Fruit fly (Drosophila melanogaster) whole organism, pupa: Measurements from ENCODE around the gene inaF-D.
A peak's percentile ranks its signal among the peaks of the same experiment; 100 is the strongest.

Experiments
- CG10348 ChIP-seq: fragments of 200-800 bp; sonication (Bioruptor generic); IDR thresholded peaks from 2 replicates; pipeline ENCODE4 v1.3.6; 2022; ENCODE audit warnings: missing biosample characterization, missing genetic modification characterization
- CG12605 ChIP-seq: fragments of 200-800 bp; sonication (Bioruptor generic); IDR thresholded peaks from 2 replicates; pipeline ENCODE4 v1.3.6; 2022; ENCODE audit warnings: missing biosample characterization, missing genetic modification characterization
- CG13204 ChIP-seq: fragments of 200-800 bp; sonication (Bioruptor generic); optimal IDR thresholded peaks from 2 replicates; lab custom pipeline; 2018; ENCODE audit warnings: missing biosample characterization, mild to moderate bottlenecking, missing genetic modification characterization, moderate library complexity
- CG14655 ChIP-seq: fragments of 200-800 bp; sonication (Bioruptor generic); optimal IDR thresholded peaks from 3 replicates; lab custom pipeline; 2017; ENCODE audit warnings: mild to moderate bottlenecking, missing biosample characterization, missing genetic modification reagents, missing genetic modification characterization
- CG15710 ChIP-seq: fragments of 200-800 bp; sonication (Bioruptor generic); optimal IDR thresholded peaks from 2 replicates; lab custom pipeline; 2018; ENCODE audit warnings: missing biosample characterization, mild to moderate bottlenecking, missing genetic modification characterization, moderate library complexity
- CG17806 ChIP-seq: fragments of 200-800 bp; sonication (Bioruptor generic); optimal IDR thresholded peaks from 2 replicates; lab custom pipeline; 2018; ENCODE audit warnings: missing biosample characterization, mild to moderate bottlenecking, missing genetic modification characterization, moderate library complexity
- CG32121 ChIP-seq: fragments of 200-800 bp; sonication (Bioruptor generic); IDR thresholded peaks from 2 replicates; pipeline ENCODE4 v1.3.6; 2022; ENCODE audit warnings: missing biosample characterization, missing genetic modification characterization
- CG34367 ChIP-seq: fragments of 200-800 bp; sonication (Bioruptor generic); optimal IDR thresholded peaks from 2 replicates; lab custom pipeline; 2018; ENCODE audit warnings: missing biosample characterization, mild to moderate bottlenecking, missing genetic modification characterization
- CG4496 ChIP-seq: fragments of 200-800 bp; sonication (Bioruptor generic); IDR thresholded peaks from 3 replicates; pipeline ENCODE4 v1.3.6; 2022; ENCODE audit warnings: missing biosample characterization, missing genetic modification characterization
- CG8159 ChIP-seq: fragments of 200-800 bp; sonication (Bioruptor generic); optimal IDR thresholded peaks from 3 replicates; lab custom pipeline; 2018; ENCODE audit warnings: missing biosample characterization, mild to moderate bottlenecking, missing genetic modification characterization, moderate library complexity
- CG8301 ChIP-seq: fragments of 200-800 bp; sonication (Bioruptor generic); optimal IDR thresholded peaks from 2 replicates; lab custom pipeline; 2018; ENCODE audit warnings: missing biosample characterization, mild to moderate bottlenecking, missing genetic modification characterization
- CG9948 ChIP-seq: fragments of 200-800 bp; sonication (Bioruptor generic); optimal IDR thresholded peaks from 2 replicates; lab custom pipeline; 2018; ENCODE audit warnings: missing biosample characterization, mild to moderate bottlenecking, missing genetic modification characterization, moderate library complexity
- D1 ChIP-seq: fragments of 200-800 bp; sonication (Bioruptor generic); optimal IDR thresholded peaks from 2 replicates; lab custom pipeline; 2018; ENCODE audit warnings: missing biosample characterization, mild to moderate bottlenecking, missing genetic modification characterization, moderate library complexity
- EcR ChIP-seq: fragments of 200-800 bp; sonication (Bioruptor generic); optimal IDR thresholded peaks from 3 replicates; lab custom pipeline; 2019; ENCODE audit warnings: missing biosample characterization, missing genetic modification characterization, mild to moderate bottlenecking, moderate library complexity, missing genetic modification reagents
- Ets98B ChIP-seq: fragments of 200-800 bp; sonication (Bioruptor generic); IDR thresholded peaks from 2 replicates; pipeline ENCODE4 v1.3.6; 2022; ENCODE audit warnings: missing biosample characterization, missing genetic modification characterization
- Pif1A ChIP-seq: fragments of 200-800 bp; sonication (Bioruptor generic); optimal IDR thresholded peaks from 3 replicates; lab custom pipeline; 2016; ENCODE audit warnings: missing biosample characterization, missing genetic modification characterization
- Pif1B ChIP-seq: fragments of 200-800 bp; sonication (Bioruptor generic); optimal IDR thresholded peaks from 3 replicates; lab custom pipeline; 2016; ENCODE audit warnings: missing biosample characterization, missing genetic modification characterization
- Snoo ChIP-seq: fragments of 200-800 bp; sonication (Bioruptor generic); optimal IDR thresholded peaks from 3 replicates; lab custom pipeline; 2017; ENCODE audit warnings: missing biosample characterization, mild to moderate bottlenecking, missing genetic modification characterization, inconsistent platforms
- fd96Ca ChIP-seq: fragments of 200-800 bp; sonication (Bioruptor generic); IDR thresholded peaks from 3 replicates; pipeline ENCODE4 v1.3.6; 2022; ENCODE audit warnings: missing biosample characterization, missing genetic modification characterization
- gl ChIP-seq: fragments of 200-800 bp; sonication (Bioruptor generic); optimal IDR thresholded peaks from 2 replicates; lab custom pipeline; 2018; ENCODE audit warnings: missing biosample characterization, mild to moderate bottlenecking, missing genetic modification characterization
- rn ChIP-seq: fragments of 200-800 bp; sonication (Bioruptor generic); IDR thresholded peaks from 2 replicates; pipeline ENCODE4 v1.3.6; 2022; ENCODE audit warnings: missing biosample characterization, missing genetic modification characterization

Gene inaF-D

DNA sequence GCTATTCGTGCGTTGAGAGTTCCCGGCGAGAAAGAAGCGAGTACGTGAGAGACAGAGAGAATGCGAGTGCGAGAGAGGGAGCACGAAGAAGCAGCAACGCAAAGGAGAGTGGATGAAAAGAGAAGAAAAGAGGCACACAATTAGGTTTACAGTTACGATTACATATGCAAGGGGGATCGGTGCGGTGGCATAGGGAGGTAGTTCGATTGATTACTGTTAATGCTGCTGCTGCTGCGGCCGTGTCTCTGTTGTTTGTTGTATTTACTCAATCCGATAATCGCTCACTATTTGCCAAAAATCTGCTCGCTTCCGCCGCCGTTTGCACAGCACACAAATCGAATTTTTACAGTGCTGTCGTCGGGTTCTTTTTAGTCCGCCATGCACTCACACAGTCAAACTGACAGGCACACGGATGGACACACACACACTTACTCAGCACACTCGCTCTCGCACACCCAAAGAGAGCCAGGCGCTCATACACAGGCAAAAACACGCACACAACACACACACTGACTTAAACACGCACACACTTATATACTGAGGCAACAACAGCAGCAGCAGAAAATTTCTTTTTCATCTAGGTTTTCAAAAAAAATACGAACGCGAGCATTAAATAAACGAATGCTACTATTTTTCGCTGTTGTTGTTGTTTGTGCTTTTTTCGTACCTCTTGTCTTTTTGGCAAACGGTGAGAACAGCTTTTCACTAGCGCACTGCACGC lies 14.9 kb downstream of the inaF-D start:
- TF ChIP-seq CG34367 (tag; lab: Kevin White, UChicago) (peak; percentile 18), Snoo (tag; lab: Kevin White, UChicago) (no peak), CG32121 (no peak), CG9948 (tag; lab: Kevin White, UChicago) (no peak), CG17806 (tag; lab: Kevin White, UChicago) (no peak), CG4496 (GFP tag; lab: Robert Waterston, UW) (peak; percentile 59; the same call in 1 of the 3 replicates), CG8301 (tag; lab: Kevin White, UChicago) (peak; percentile 22), D1 (no peak), CG8159 (tag; lab: Kevin White, UChicago) (peak; percentile 35), rn (GFP tag; lab: Robert Waterston, UW) (no peak), CG13204 (GFP tag; lab: Kevin White, UChicago) (peak; percentile 40), EcR (GFP tag; lab: Kevin White, UChicago) (peak; percentile 0), fd96Ca (GFP tag; lab: Robert Waterston, UW) (peak; percentile 55; the same call in 1 of the 3 replicates), CG15710 (peak; percentile 27), gl (peak; percentile 8), CG14655 (GFP tag; lab: Kevin White, UChicago) (peak; percentile 59), CG10348 (GFP tag; lab: Robert Waterston, UW) (no peak), Ets98B (GFP tag; lab: Robert Waterston, UW) (no peak; the same call in 1 of the 2 replicates), CG12605 (GFP tag; lab: Robert Waterston, UW) (no peak; the same call in 1 of the 2 replicates), Pif1B (GFP tag; lab: Kevin White, UChicago) (no peak), Pif1A (GFP tag; lab: Kevin White, UChicago) (no peak)

DNA sequence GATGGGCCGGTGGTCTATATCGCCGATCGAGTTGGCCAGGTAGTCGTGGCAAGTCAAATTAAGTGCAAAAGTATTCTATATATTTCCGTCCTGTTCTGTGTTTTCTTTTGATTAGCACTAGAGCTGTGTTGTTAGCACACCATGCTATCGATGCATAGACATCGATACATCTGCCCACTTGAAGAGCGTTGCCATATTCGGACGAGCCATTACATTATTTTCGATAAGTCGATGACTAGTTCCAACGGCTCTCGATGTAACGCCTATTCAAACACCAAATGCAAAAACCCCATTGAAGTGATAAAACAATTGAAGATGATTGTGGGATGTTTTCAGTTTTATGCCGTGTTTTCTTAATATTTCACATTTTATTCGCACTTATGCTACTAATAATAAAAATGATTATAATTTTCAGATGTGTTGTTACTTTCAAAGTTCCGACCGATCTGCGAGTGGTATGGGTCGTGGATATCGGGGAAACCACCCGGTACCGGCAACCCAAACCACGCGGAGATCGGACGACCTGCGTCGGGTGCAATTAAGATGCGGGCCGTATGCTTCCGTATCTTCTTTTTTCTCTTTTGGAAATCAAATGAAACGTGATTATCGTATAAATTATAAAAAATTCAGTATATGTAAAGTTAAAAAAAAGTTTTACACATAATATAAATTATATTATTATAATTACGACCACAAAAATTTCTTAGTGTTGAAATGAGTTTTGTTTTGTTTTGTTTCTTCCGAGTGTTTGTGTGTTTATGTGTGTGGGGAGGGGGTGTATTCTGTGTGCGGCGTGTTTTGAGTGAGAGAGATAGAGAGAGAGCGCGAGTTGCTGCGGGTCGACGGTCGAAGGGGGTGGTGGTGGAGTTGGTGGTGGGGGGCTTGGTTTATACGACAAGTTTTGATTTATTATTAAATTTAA lies 18.8 kb downstream of the inaF-D start, which contains the start of gene FucT6:
Gene FucT6, minus strand, starts transcription at position 153 of the 922 bp plus-strand sequence.
- peak; percentile 39 for TF ChIP-seq Pif1A (GFP tag; lab: Kevin White, UChicago)
- TF ChIP-seq Pif1B (GFP tag; lab: Kevin White, UChicago), result peak; percentile 15
- no peak for TF ChIP-seq CG34367 (tag; lab: Kevin White, UChicago)
- no peak for TF ChIP-seq CG14655 (GFP tag; lab: Kevin White, UChicago)
- no peak for TF ChIP-seq D1
- peak; percentile 59; the same call in 1 of the 3 replicates for TF ChIP-seq fd96Ca (GFP tag; lab: Robert Waterston, UW)
- TF ChIP-seq Ets98B (GFP tag; lab: Robert Waterston, UW), result peak; percentile 69
- peak; percentile 7 for TF ChIP-seq CG15710
- peak; percentile 27 for TF ChIP-seq CG13204 (GFP tag; lab: Kevin White, UChicago)
- TF ChIP-seq CG8301 (tag; lab: Kevin White, UChicago), result peak; percentile 16
- TF ChIP-seq CG4496 (GFP tag; lab: Robert Waterston, UW), result peak; percentile 74; the same call in 2 of the 3 replicates
- TF ChIP-seq CG10348 (GFP tag; lab: Robert Waterston, UW), result no peak
- no peak for TF ChIP-seq CG17806 (tag; lab: Kevin White, UChicago)
- TF ChIP-seq EcR (GFP tag; lab: Kevin White, UChicago), result peak; percentile 4
- peak; percentile 73 for TF ChIP-seq CG32121
- no peak for TF ChIP-seq Snoo (tag; lab: Kevin White, UChicago)
- no peak for TF ChIP-seq gl
- peak; percentile 55 for TF ChIP-seq CG12605 (GFP tag; lab: Robert Waterston, UW)
- TF ChIP-seq rn (GFP tag; lab: Robert Waterston, UW), result no peak
- peak; percentile 13 for TF ChIP-seq CG8159 (tag; lab: Kevin White, UChicago)
- TF ChIP-seq CG9948 (tag; lab: Kevin White, UChicago), result peak; percentile 1

DNA sequence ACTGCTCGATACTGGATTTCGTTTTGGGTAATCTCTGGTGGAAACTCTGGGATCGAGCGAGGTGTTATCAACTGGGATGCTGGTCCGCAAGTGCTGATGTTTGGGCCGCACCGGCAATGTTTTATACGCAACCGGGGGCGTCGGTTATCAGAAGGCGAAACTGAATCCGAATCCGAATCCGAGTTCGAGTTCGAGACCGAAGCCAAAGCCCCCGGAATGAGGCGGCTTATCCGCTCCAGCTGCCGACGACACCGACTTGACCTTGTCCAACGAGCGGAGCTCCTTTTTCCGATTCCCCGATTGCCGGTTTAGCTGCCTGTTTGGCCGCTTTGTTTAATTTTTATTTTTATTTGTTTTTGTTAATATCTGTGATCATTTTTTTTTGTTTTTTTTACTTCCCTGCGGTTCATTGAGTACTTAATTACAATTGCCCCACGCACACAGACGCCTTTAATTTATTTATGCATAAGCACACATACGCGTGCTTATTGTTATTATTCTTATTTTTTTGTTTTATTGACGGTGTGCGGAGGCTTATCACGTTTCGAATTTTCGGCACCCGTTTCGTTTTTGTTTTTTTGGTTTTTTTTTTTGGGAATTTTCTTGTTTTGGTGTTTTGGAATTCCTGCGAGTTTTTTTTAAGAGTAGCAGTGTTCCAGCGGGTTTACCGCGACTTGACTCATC lies 23.8 kb downstream of the inaF-D start, which contains the start of gene CG2444:
Gene CG2444, minus strand, starts transcription at position 372 of the 684 bp plus-strand sequence.
- TF ChIP-seq CG4496 (GFP tag; lab: Robert Waterston, UW), result no peak
- peak; percentile 28 for TF ChIP-seq EcR (GFP tag; lab: Kevin White, UChicago)
- TF ChIP-seq CG34367 (tag; lab: Kevin White, UChicago), result no peak
- peak; percentile 26 for TF ChIP-seq Snoo (tag; lab: Kevin White, UChicago)
- no peak for TF ChIP-seq CG8159 (tag; lab: Kevin White, UChicago)
- no peak for TF ChIP-seq CG14655 (GFP tag; lab: Kevin White, UChicago)
- no peak for TF ChIP-seq CG15710
- no peak for TF ChIP-seq CG9948 (tag; lab: Kevin White, UChicago)

DNA sequence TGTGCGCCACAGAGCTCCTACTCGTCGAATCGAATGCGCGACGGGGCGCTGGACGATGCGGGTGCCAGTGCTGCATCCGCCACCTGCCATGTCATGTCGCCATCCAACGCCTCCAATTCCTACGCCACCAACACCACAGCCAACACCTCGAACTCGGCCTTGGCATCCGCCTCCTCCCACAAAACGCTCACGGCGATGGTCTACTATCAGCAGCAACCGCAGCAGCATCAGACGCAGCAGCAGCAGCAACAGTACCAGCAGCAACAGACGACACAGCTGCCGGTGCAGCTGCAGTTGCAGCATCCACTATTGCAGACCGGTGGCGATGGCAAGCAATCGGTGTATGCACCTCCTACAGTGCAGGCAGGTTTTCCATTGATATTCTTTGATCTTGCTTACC lies 28.1 kb downstream of the inaF-D start:
- no peak for TF ChIP-seq CG10348 (GFP tag; lab: Robert Waterston, UW)
- TF ChIP-seq CG13204 (GFP tag; lab: Kevin White, UChicago), result no peak
- TF ChIP-seq D1, result no peak
- TF ChIP-seq CG14655 (GFP tag; lab: Kevin White, UChicago), result no peak
- TF ChIP-seq CG9948 (tag; lab: Kevin White, UChicago), result no peak
- no peak for TF ChIP-seq CG12605 (GFP tag; lab: Robert Waterston, UW)
- no peak for TF ChIP-seq CG32121
- no peak for TF ChIP-seq Pif1B (GFP tag; lab: Kevin White, UChicago)
- TF ChIP-seq CG15710, result no peak
- TF ChIP-seq fd96Ca (GFP tag; lab: Robert Waterston, UW), result no peak
- no peak for TF ChIP-seq CG8159 (tag; lab: Kevin White, UChicago)
- TF ChIP-seq CG8301 (tag; lab: Kevin White, UChicago), result no peak
- TF ChIP-seq, all 21 proteins: peak for 0
